Worm (Caenorhabditis elegans): Measurements from ENCODE around the gene T16A1.4.
"Not testable (repeated sequence)": the region's sequence is repeated elsewhere in the genome, so short reads cannot be mapped to it uniquely, and the experiment has no call there.

Gene T16A1.4

DNA sequence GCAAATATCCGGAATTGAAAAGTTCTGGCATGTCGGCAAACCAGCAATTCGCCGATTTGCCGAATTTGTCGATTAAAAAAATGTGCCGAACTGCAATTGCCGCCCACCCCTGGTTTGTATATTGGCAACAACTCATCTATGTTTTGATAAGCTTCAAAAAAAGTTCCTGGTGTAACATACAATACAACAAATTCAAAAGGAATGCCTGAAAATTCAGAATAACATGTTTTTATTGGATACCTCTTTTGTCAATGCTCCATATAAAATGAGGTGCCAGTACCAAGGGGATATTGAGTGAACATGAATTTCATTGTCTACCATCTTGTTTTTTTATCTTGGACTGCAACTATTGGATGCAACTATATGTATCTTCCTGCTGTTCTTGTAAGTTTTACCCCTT is at the start of gene T16A1.4:
TSS of gene T16A1.4 (plus strand) at position 301 of the 400 bp plus-strand sequence.
- no peak for TF ChIP-seq dao-5 (tag; optimal IDR thresholded peaks at IDR 0.05)
- TF ChIP-seq him-1 (tag; optimal IDR thresholded peaks at IDR 0.05) = no peak
- no peak for TF ChIP-seq W03F9.2 (tag; optimal IDR thresholded peaks at IDR 0.05)

DNA sequence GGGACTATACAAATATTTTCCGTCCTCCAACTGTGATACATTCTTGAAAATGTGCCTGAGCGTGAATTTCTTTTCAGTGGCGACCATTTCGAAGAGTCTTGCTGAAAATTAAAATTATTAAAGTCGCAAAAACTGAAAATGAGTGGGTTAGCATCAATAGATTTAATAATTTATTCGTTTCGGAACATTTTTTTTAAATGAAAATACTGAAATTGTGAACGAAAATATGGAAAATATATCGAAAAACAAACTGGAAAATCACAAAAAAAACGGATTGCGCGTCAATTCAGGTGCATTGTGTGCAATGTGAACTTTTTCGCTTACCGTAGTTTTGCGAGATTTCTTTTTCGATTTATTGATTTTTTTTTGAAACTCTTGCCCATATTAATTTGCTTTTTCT is 49.5 kb upstream of the T16A1.4 start, which contains the start of gene bath-5:
TSS of gene bath-5 (minus strand) at position 101 of the 400 bp plus-strand sequence.
- TF ChIP-seq W03F9.2 (tag; optimal IDR thresholded peaks at IDR 0.05) (no peak), dao-5 (tag; optimal IDR thresholded peaks at IDR 0.05) (no peak), him-1 (tag; optimal IDR thresholded peaks at IDR 0.05) (no peak)

DNA sequence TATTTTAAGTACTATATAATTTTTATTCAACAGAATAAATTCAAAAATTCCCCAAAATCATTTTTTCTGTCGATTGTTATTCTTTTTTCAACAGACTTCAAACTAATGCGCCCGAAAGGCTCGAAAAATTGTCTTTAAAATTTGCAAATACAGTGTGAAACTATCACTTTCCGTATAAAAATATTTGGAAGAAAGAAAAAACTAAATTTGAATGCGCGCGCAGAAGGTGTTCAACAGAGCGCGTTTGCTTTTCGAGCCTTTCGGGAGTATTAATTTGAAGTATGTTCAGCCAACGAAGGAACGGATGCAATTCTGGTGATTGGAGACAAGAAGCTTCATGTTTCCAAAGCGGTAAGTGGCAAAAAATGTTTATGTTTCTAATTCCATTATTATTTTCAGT is 49.1 kb upstream of the T16A1.4 start, which contains the start of gene btb-4:
TSS of gene btb-4 (plus strand) at position 35 of the 400 bp plus-strand sequence.
- TF ChIP-seq W03F9.2, him-1, dao-5 (tag; optimal IDR thresholded peaks at IDR 0.05): not testable (repeated sequence)

DNA sequence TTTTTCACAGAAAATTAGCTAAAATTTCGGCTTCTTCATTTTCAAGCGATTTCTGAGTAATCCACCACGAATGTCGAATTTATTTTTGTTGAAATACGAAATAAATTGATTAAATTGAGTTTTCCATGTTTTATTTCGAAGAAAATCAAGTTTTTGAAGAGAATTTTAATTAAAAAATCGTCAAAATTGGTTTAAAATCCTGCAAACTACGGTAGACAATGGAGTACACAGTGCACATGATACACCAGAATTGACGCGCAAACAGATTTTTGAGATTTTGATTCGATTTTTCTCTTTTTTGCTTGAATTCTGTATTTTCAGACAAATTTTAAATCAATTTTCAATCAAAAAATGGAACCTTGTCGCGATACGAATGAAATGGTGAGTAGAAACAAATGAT is 48.1 kb upstream of the T16A1.4 start, which contains the start of gene F59H6.14:
TSS of gene F59H6.14 (plus strand) at position 301 of the 400 bp plus-strand sequence.
- TF ChIP-seq dao-5 (tag; optimal IDR thresholded peaks at IDR 0.05) = no peak
- no peak for TF ChIP-seq W03F9.2 (tag; optimal IDR thresholded peaks at IDR 0.05)
- TF ChIP-seq him-1 (tag; optimal IDR thresholded peaks at IDR 0.05) = no peak

DNA sequence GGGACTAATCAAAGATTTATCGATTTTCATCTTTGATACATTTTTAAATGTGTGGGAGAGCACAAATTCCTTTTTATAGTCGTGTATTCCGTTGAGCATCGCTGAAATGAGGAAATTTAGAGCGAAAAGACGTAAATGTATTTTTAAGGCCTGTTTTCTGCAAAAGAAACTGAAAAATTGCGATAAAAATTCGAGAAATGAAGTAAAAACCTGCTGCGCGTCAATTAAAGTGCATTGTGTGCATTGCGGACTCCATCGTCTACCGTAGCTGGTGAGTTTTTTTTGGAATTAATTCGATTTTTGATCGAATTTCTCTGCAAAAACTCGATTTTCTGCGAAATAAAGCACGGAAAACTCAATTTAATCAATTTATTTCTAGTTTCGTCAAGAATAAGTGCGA is 42.1 kb upstream of the T16A1.4 start, which contains the start of gene bath-19:
TSS of gene bath-19 (minus strand) at position 101 of the 400 bp plus-strand sequence.
- no peak for TF ChIP-seq dao-5 (tag; optimal IDR thresholded peaks at IDR 0.05)
- TF ChIP-seq him-1 (tag; optimal IDR thresholded peaks at IDR 0.05) = no peak
- no peak for TF ChIP-seq W03F9.2 (tag; optimal IDR thresholded peaks at IDR 0.05)

DNA sequence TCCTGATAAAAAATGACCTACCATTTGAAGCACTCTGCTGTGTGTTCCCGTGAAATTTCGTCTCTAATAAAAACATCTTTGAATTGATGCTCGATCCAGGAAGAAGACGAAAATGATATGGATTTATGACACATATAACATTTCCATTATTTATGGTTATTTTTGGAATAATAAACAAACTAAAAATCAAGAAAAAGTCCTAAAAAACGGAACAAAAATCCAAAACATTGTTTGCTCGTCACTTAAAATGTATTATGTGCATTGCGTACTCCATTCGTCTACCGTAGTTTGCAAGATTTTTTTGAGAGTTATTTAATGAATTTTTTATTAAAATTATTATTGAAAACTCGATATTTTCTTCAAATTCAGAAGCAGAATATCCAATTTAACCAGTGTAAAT is 38.9 kb upstream of the T16A1.4 start, which contains the start of gene bath-20:
TSS of gene bath-20 (minus strand) at position 101 of the 400 bp plus-strand sequence.
- TF ChIP-seq dao-5 (tag; optimal IDR thresholded peaks at IDR 0.05) = no peak
- no peak for TF ChIP-seq him-1 (tag; optimal IDR thresholded peaks at IDR 0.05)
- TF ChIP-seq W03F9.2 (tag; optimal IDR thresholded peaks at IDR 0.05) = no peak

DNA sequence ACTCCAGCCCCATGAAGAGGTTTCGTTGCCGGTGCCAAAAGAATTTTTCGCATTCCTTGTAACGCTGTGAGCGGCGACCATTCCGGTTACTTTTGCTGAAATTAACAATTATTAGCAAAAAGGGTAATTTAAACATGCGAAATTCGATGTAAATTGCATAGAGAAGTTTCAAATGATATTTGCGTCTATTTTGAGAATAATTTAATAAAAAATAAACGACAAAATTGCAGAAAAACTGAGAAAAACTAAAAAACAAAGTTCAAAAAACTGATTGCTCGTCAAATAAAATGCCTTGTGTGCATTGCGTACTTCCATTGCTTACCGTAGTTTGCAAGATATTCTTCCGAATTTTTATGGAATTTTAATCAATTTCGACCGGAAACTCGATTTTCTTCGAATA is 35.9 kb upstream of the T16A1.4 start, which contains the start of gene bath-24:
TSS of gene bath-24 (minus strand) at position 101 of the 400 bp plus-strand sequence.
- TF ChIP-seq him-1 (tag; optimal IDR thresholded peaks at IDR 0.05) (no peak), W03F9.2 (tag; optimal IDR thresholded peaks at IDR 0.05) (no peak), dao-5 (tag; optimal IDR thresholded peaks at IDR 0.05) (no peak)

DNA sequence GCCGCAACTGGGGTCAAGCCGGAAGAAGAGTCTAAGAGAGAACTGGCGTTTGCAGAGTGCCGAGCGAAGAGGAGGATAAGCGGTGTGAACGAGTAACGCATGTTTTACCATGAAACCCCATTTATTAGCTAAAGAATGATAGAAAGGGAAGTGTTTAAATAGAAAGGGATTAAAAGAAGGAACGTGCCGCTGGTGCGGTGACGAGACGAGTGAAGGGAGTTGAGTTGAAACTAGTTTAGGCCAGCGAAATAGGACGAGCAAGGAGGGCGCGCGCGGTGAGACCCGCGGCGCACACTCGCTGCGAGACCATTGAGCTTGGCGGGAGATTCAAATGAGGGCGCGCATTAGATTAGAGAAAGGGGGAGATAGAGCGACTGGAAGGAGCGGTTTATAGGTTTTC is 34.8 kb upstream of the T16A1.4 start, which contains the start of gene math-1:
TSS of gene math-1 (minus strand) at position 101 of the 400 bp plus-strand sequence.
- TF ChIP-seq dao-5, W03F9.2, him-1 (tag; optimal IDR thresholded peaks at IDR 0.05): not testable (repeated sequence)

DNA sequence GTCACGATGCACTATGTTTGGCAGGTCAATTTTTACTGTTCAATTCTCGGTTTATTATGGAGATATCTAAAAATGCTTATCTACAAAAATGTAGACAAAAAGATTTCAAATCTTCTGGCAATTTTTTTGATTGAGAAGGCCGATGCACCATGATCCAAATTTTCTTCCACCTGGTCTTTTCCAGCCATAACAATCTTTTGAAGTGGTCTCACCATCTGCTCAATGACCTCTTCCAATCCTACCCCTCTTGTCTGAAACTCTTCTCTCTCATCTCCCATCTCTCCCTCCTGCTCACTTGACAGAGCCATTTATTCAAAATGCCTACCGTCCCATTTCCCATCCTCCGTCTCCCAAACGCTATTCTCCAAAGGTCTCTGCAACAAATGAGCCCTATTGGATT is 30.0 kb upstream of the T16A1.4 start, which contains the start of gene fbxb-35:
TSS of gene fbxb-35 (plus strand) at position 301 of the 400 bp plus-strand sequence.
- TF ChIP-seq dao-5 (tag; optimal IDR thresholded peaks at IDR 0.05) (no peak), W03F9.2 (tag; optimal IDR thresholded peaks at IDR 0.05) (no peak), him-1 (tag; optimal IDR thresholded peaks at IDR 0.05) (no peak)

DNA sequence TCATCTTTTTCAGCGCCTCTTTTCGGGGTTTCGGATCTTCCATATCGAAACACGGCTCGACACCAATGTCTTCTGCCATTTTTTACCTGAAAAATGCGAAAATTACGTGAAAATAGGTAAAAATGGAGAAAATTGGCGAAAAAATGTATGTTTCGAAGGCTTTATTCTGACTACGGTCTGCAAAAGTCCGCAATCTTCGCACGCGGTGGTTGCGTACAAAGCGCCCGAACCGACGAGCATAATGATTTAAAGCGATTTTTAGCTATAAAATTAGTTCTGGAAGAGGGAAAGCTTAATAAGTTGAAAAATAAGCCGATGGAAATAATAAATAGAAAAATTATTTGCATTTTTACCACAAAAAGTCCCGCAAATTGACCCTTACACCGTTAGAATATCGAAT is 22.4 kb upstream of the T16A1.4 start, which contains the start of gene F07E5.5:
TSS of gene F07E5.5 (minus strand) at position 86 of the 400 bp plus-strand sequence.
- TF ChIP-seq dao-5 (tag; optimal IDR thresholded peaks at IDR 0.05) (no peak), W03F9.2 (tag; optimal IDR thresholded peaks at IDR 0.05) (no peak), him-1 (tag; optimal IDR thresholded peaks at IDR 0.05) (no peak)

DNA sequence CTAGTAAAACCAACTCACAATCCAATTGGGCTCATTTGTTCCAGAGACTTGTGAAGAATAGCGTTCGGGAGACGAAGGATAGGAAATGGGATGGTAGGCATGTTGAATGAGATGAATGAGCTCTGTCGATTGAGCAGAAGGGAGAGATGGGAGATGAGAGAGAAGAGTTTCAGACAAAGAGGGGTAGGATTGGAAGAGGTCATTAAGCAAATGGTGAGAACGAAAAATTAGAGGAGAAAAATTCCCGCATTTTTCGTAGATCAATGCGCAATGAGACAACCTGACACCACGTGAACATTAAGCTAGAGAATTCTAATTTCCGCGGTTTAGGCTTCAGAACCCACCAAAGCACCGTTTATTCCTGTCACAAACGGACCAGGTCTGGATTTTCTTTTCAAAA is 17.4 kb upstream of the T16A1.4 start, which contains the start of gene F07E5.13:
TSS of gene F07E5.13 (minus strand) at position 101 of the 400 bp plus-strand sequence.
- TF ChIP-seq dao-5 (tag; optimal IDR thresholded peaks at IDR 0.05) = no peak
- no peak for TF ChIP-seq him-1 (tag; optimal IDR thresholded peaks at IDR 0.05)
- no peak for TF ChIP-seq W03F9.2 (tag; optimal IDR thresholded peaks at IDR 0.05)

DNA sequence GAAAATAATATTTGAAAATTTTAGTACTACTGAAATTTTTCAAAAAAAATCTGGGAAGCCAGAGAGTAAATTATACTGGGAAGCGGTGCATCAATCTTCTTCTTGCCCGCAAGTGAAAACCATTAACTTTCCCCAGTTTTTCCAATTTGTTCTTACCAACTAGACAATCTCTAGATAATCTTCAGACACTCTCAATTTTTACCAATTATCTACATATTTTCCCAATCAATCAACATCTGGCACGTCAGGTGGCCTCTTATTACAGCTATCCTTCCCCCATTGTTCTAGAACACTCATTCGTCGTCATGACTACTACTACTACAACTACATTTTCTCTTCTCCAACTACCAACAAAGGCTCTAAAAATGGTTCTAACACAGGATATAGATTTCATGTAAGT is 16.9 kb upstream of the T16A1.4 start, which contains the start of gene fbxb-6:
TSS of gene fbxb-6 (plus strand) at position 301 of the 400 bp plus-strand sequence.
- TF ChIP-seq W03F9.2 (tag; optimal IDR thresholded peaks at IDR 0.05) = no peak
- TF ChIP-seq him-1 (tag; optimal IDR thresholded peaks at IDR 0.05) = no peak
- TF ChIP-seq dao-5 (tag; optimal IDR thresholded peaks at IDR 0.05) = no peak

DNA sequence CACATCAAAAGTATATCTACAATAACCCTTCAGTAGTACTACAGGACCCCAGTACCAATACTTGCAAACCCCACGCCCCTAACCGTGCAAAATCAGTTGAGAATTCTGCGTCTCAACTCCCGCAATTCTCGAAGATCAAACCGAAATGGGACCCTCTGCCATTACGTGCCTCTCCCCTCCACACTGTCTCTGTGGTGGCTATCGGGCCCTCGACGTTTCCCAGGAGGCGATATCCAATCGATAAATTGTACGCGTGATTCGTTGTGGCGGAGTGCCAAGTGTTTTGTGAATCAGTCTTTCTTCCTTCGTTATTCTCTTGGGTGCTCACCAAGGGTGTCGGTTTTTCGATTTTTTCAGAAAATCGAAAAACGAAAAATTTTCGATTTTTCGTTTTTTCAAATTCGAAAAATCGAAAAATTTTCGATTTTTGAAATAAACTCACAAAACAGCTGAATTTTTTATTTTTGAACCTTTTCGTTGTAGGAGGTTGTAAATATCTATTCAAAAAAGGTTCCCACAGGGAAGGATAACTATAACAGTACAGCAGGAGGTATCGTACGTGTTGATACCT is 13.8 kb upstream of the T16A1.4 start, which contains the start of gene F07E5.12:
TSS of gene F07E5.12 (plus strand) at position 521 of the 571 bp plus-strand sequence.
- not testable (repeated sequence) for TF ChIP-seq W03F9.2, dao-5, him-1 (tag; optimal IDR thresholded peaks at IDR 0.05)

DNA sequence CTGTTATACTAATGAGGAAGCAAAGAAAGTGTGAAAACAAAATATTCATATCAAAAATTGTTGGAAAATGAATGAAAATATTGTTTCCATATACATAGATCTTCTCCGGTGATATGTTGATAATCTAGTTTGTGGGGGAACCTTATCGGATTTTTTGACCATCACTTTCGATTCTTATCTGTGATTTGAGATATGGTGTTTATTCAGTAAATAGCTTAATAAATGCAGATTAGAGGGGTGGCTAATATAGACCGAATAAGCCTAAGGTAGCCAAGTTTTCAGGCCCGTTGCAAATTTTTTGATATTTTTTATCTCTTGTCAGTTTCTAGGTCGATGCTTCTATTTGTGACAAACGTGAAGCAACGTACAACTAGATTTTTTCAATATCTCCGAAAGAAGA is 9.9 kb upstream of the T16A1.4 start, which contains the start of gene F07E5.7:
TSS of gene F07E5.7 (minus strand) at position 101 of the 400 bp plus-strand sequence.
- no peak for TF ChIP-seq dao-5 (tag; optimal IDR thresholded peaks at IDR 0.05)
